Worm (Caenorhabditis elegans) whole organism, L4 larva: ENCODE results near the gene T21B10.3.

ENCODE experiments used
- ama-1 ChIP-seq: fragments of 150-350 bp; optimal IDR thresholded peaks from 2 replicates; lab custom pipeline; 2014; ENCODE audit warnings: inconsistent platforms, mixed read lengths
- ceh-82 ChIP-seq: sonication (generic microtip); optimal IDR thresholded peaks from 2 replicates; lab custom pipeline; 2017; ENCODE audit warnings: missing biosample characterization, missing genetic modification characterization
- daf-16 ChIP-seq, 3 experiments: sonication (generic microtip); optimal IDR thresholded peaks; 2 replicates each; lab custom pipeline; 2016 to 2017; ENCODE audit warnings: missing genetic modification characterization in 3 of 3, missing genetic modification reagents in 3 of 3, mild to moderate bottlenecking in 2 of 3, missing compliant biosample characterization in 2 of 3, missing biosample characterization in 1 of 3, moderate library complexity in 1 of 3
- egl-27 ChIP-seq: sonication (generic microtip); optimal IDR thresholded peaks from 3 replicates; lab custom pipeline; 2017; ENCODE audit warnings: missing biosample characterization, missing genetic modification reagents, missing genetic modification characterization
- nhr-25 ChIP-seq: sonication (generic microtip); optimal IDR thresholded peaks from 2 replicates; lab custom pipeline; 2017; ENCODE audit warnings: missing genetic modification characterization, mild to moderate bottlenecking, missing compliant biosample characterization, antibody characterized with exemption, moderate library complexity, borderline replicate concordance; ENCODE audit not compliant: insufficient read depth
- nhr-6 ChIP-seq: fragments of 150-350 bp; optimal IDR thresholded peaks from 2 replicates; lab custom pipeline; 2014; ENCODE audit warnings: missing biosample characterization, missing genetic modification characterization
- unc-62 ChIP-seq, 3 experiments: fragments of 150-350 bp in 1 of 3; sonication (generic microtip); optimal IDR thresholded peaks in 2 of 3; peaks in 1 of 3; 1 replicate in 1 of 3; 2 replicates in 2 of 3; lab custom pipeline; 2014 to 2017; ENCODE audit warnings: missing biosample characterization in 3 of 3, missing genetic modification characterization in 3 of 3, missing genetic modification reagents in 3 of 3, missing genotype in 1 of 3
- ztf-7 ChIP-seq: fragments of 150-350 bp; optimal IDR thresholded peaks from 2 replicates; lab custom pipeline; 2014; ENCODE audit warnings: missing biosample characterization, missing genetic modification characterization

DNA sequence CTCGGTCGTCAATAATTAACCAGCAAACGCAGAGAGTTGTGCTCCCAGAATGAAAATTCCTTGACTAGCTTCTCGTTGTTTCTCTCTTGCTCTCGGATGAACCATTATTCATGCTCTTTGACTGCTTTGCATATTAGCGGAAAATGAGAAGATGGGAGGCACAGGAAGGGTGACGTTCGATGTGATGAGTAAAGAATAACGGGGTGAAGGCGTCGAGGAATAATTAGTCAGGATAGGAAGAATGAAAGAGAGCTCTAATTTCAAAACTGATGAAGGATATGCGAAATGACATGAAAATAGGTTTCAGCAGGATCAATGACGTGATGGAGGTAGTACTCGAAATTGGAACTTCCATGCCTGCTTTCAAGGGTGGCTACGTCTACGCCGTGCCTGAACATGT, 17.1 kb downstream of the T21B10.3 start:
- TF ChIP-seq unc-62 (GFP tag; optimal IDR thresholded peaks at IDR 0.05 in 1 of 2; lab: Kevin White, UChicago), result peak in 1 of 2 experiments; percentile 97
- TF ChIP-seq unc-62 (tag; optimal IDR thresholded peaks at IDR 0.05; lab: Kevin White, UChicago), result no peak
- TF ChIP-seq ceh-82 (tag; lab: Kevin White, UChicago), result no peak
- TF ChIP-seq nhr-6 (tag; lab: Kevin White, UChicago), result no peak
- no peak for TF ChIP-seq nhr-25 (tag; lab: Kevin White, UChicago)
- no peak for TF ChIP-seq ama-1 (lab: Kevin White, UChicago)
- no peak for TF ChIP-seq egl-27 (tag; lab: Kevin White, UChicago)
- TF ChIP-seq daf-16 (GFP tag; optimal IDR thresholded peaks at IDR 0.05; lab: Kevin White, UChicago), result no peak
- no peak for TF ChIP-seq daf-16 (tag; optimal IDR thresholded peaks at IDR 0.05; lab: Kevin White, UChicago)
- TF ChIP-seq ztf-7 (tag; lab: Kevin White, UChicago), result no peak
